Worm (Caenorhabditis elegans) whole organism, midembryonic: ENCODE measurements around the gene lpr-6.

Experiments
- T22C8.4 ChIP-seq: fragments of 200-800 bp; sonication (Bioruptor generic); IDR thresholded peaks from 2 replicates; pipeline ENCODE4 v1.3.6; 2022; ENCODE audit warnings: missing genetic modification characterization, missing compliant biosample characterization
- cog-1 ChIP-seq: sonication (generic microtip); optimal IDR thresholded peaks from 2 replicates; lab custom pipeline; 2016; ENCODE audit warnings: missing genetic modification characterization, missing compliant biosample characterization
- flt-1 ChIP-seq: fragments of 200-800 bp; sonication (Bioruptor generic); IDR thresholded peaks from 2 replicates; pipeline ENCODE4 v1.3.6; 2022; ENCODE audit warnings: missing genetic modification characterization, missing compliant biosample characterization
- klf-2 ChIP-seq: fragments of 200-800 bp; sonication (Bioruptor generic); conservative IDR thresholded peaks from 2 replicates; pipeline ENCODE4 v1.3.6; 2022; ENCODE audit warnings: missing genetic modification reagents, missing genetic modification characterization, missing compliant biosample characterization
- med-1 ChIP-seq: sonication (generic microtip); optimal IDR thresholded peaks from 2 replicates; lab custom pipeline; 2017; ENCODE audit warnings: missing genetic modification characterization, mild to moderate bottlenecking, missing compliant biosample characterization, antibody characterized with exemption, missing genetic modification reagents; ENCODE audit not compliant: insufficient read depth
- ref-1 ChIP-seq: fragments of 200-800 bp; sonication (Bioruptor generic); conservative IDR thresholded peaks from 2 replicates; pipeline ENCODE4 v1.3.6; 2022; ENCODE audit warnings: missing genetic modification reagents, missing genetic modification characterization, missing compliant biosample characterization
- tab-1 ChIP-seq: fragments of 200-800 bp; sonication (Bioruptor generic); IDR thresholded peaks from 2 replicates; pipeline ENCODE4 v1.3.6; 2022; ENCODE audit warnings: missing genetic modification characterization, missing compliant biosample characterization
- ztf-23 ChIP-seq: fragments of 200-800 bp; sonication (Bioruptor generic); IDR thresholded peaks from 2 replicates; pipeline ENCODE4 v1.3.6; 2022; ENCODE audit warnings: missing genetic modification reagents, missing genetic modification characterization, missing compliant biosample characterization
- ztf-29 ChIP-seq: fragments of 200-800 bp; sonication (Bioruptor generic); IDR thresholded peaks from 2 replicates; pipeline ENCODE4 v1.3.6; 2022; ENCODE audit warnings: missing genetic modification reagents, missing genetic modification characterization, missing compliant biosample characterization

lpr-6 gene

DNA sequence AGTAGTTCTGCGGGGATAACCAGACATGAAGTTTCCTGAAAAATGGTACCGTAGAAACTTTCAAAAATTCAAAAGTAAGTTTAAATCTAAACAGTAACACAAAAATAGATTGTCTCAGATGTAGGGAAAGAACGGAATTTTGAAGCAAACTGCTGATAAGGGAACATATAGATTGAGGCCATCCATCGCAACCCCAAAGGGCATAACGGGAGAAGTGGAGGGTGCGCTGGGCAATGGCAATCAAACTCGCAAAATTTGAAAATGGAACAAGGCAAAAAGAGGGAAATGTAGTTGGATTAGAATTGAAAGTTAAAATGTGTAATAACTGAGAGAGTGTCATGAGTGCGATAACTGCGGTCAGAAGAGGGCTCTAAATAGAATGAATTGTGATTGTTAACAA is 43.4 kb downstream of the lpr-6 start:
- TF ChIP-seq ztf-29 (no peak), ztf-23 (GFP tag; lab: Robert Waterston, UW) (no peak), cog-1 (no peak), med-1 (GFP tag; lab: Kevin White, UChicago) (no peak), ref-1 (GFP tag; lab: Robert Waterston, UW) (no peak), klf-2 (no peak), tab-1 (GFP tag; lab: Robert Waterston, UW) (no peak), T22C8.4 (GFP tag; lab: Robert Waterston, UW) (no peak), flt-1 (GFP tag; lab: Robert Waterston, UW) (no peak)

DNA sequence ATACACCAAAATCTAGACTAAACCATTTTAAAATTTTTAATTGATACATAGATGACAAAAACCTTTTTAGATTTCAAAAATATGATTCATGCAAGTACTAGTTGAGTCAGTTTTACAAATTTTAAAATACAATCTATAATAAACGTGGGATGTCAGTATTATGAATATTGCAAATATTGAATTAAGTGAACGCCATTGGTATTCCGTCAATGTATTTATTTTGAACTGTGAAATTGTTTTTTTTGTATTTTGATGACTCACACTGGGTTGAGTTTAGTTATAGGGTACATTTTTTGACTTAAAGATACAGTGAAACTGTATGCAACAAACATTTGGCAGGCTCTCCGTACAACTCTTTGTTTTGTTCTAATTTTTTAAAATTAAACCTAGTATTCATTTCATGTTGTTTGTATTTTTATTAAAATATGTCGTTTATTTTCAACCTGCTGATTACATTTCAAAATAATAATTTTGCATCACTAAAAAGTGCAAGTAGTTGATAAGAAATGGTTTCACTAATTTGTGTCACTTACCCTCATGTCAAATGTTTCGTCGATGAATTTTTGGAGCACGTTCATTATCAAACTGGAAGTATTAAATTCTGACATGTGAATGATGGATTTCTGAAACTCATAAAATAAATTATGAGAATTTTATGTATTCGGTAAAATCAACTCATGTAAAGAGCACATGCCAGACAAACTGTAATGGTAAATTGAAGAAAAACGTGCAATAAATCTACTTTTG is 45.3 kb downstream of the lpr-6 start, which contains the start of gene W02H3.1:
Gene W02H3.1 (minus strand): TSS at position 578 of the 747 bp plus-strand sequence.
- TF ChIP-seq ztf-23 (GFP tag; lab: Robert Waterston, UW), result no peak
- TF ChIP-seq klf-2, result no peak
- no peak for TF ChIP-seq ref-1 (GFP tag; lab: Robert Waterston, UW)

DNA sequence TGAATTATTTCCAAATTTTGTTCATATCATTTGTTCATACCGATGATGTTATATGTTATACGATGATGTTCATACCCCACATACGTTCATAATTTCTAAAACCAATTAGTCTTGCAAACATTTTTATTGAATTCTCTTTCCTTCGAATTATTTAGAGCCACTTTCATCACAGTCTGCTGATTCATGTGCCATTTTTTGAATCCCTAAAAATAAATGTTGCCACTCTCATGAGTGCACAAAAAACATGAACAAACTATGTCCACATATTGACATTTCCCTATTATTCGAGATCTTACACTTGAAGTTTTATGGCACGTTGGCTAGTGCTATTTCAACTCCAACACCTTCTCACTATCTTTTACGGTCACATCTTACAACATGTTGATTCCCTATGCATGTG is 47.3 kb downstream of the lpr-6 start, which contains the start of gene clc-17:
Gene clc-17 (plus strand): TSS at position 301 of the 400 bp plus-strand sequence.
- TF ChIP-seq flt-1 (GFP tag; lab: Robert Waterston, UW) (no peak), klf-2 (no peak), ztf-23 (GFP tag; lab: Robert Waterston, UW) (no peak), med-1 (GFP tag; lab: Kevin White, UChicago) (no peak), ref-1 (GFP tag; lab: Robert Waterston, UW) (no peak), T22C8.4 (GFP tag; lab: Robert Waterston, UW) (no peak)

DNA sequence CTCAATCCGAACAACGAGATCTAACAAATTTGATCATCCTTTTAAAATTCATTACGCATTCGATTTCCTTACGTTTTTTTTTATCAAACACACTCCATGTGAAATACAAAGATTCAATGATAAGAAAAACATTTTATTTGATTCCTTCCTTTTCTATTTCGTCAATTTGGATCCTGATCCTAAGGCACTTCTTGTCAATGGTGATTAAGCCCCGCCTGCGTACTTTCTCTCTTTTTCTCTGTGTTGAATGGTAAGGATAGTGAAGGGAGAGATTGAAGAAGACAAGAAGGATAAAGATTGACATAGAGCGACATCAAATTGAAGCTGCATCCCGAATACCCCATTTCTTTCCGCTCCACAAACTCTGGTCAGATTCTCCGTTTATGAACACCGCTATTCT is 49.4 kb downstream of the lpr-6 start, which contains the start of gene grd-1:
Gene grd-1 (plus strand): TSS at position 241 of the 400 bp plus-strand sequence.
- TF ChIP-seq ztf-29 (no peak), flt-1 (GFP tag; lab: Robert Waterston, UW) (no peak), ztf-23 (GFP tag; lab: Robert Waterston, UW) (no peak), klf-2 (no peak), med-1 (GFP tag; lab: Kevin White, UChicago) (no peak), ref-1 (GFP tag; lab: Robert Waterston, UW) (no peak), T22C8.4 (GFP tag; lab: Robert Waterston, UW) (no peak), cog-1 (no peak), tab-1 (GFP tag; lab: Robert Waterston, UW) (no peak)
